Worm (Caenorhabditis elegans) whole organism, midembryonic: ENCODE data around the gene K09C4.1.

Experiments
- T22C8.4 ChIP-seq: fragments of 200-800 bp; sonication (Bioruptor generic); IDR thresholded peaks from 2 replicates; pipeline ENCODE4 v1.3.6; 2022; ENCODE audit warnings: missing genetic modification characterization, missing compliant biosample characterization
- flt-1 ChIP-seq: fragments of 200-800 bp; sonication (Bioruptor generic); IDR thresholded peaks from 2 replicates; pipeline ENCODE4 v1.3.6; 2022; ENCODE audit warnings: missing genetic modification characterization, missing compliant biosample characterization
- med-1 ChIP-seq: sonication (generic microtip); optimal IDR thresholded peaks from 2 replicates; lab custom pipeline; 2017; ENCODE audit warnings: missing genetic modification characterization, mild to moderate bottlenecking, missing compliant biosample characterization, antibody characterized with exemption, missing genetic modification reagents; ENCODE audit not compliant: insufficient read depth
- ztf-23 ChIP-seq: fragments of 200-800 bp; sonication (Bioruptor generic); IDR thresholded peaks from 2 replicates; pipeline ENCODE4 v1.3.6; 2022; ENCODE audit warnings: missing genetic modification reagents, missing genetic modification characterization, missing compliant biosample characterization

DNA sequence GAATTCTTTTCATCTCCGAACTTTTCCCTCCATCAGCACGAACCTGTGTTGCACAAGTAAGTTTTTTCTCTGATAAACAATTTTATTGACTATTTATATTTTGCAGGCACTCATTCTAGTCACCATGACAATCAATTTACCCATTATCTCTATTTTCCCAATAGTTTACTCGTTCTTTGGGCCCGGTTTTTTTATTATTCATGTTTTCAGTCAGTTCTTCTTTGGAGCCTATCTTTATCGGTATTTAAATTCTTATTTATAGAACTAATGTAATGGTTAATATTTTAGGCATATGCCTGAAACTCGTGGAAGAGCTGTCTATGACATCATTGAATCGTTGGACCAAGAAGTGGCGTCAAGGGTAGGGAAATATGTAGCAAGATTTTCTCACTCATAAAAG, 13.7 kb upstream of the K09C4.1 start:
- no peak for TF ChIP-seq T22C8.4 (GFP tag; lab: Robert Waterston, UW)
- TF ChIP-seq med-1 (GFP tag; lab: Kevin White, UChicago), result no peak
- TF ChIP-seq ztf-23 (GFP tag; lab: Robert Waterston, UW), result no peak
- no peak for TF ChIP-seq flt-1
